Worm (Caenorhabditis elegans) whole organism, L1 larva: Measurements from ENCODE around the gene zhit-2.

Experiments used
- C34B4.2 ChIP-seq: sonication (generic microtip); optimal IDR thresholded peaks from 2 replicates; lab custom pipeline; 2017; ENCODE audit warnings: mild to moderate bottlenecking, missing genetic modification characterization, missing compliant biosample characterization
- F16B12.6 ChIP-seq: fragments of 150-350 bp; optimal IDR thresholded peaks from 2 replicates; lab custom pipeline; 2014; ENCODE audit warnings: missing biosample characterization, missing genetic modification characterization
- ama-1 ChIP-seq: fragments of 150-350 bp; optimal IDR thresholded peaks from 2 replicates; lab custom pipeline; 2014
- blmp-1 ChIP-seq: fragments of 150-350 bp; optimal IDR thresholded peaks from 2 replicates; lab custom pipeline; 2014; ENCODE audit warnings: missing biosample characterization, missing genetic modification characterization
- ceh-82 ChIP-seq, 3 experiments: fragments of 150-350 bp in 1 of 3; sonication (generic microtip) in 2 of 3; optimal IDR thresholded peaks; 2 replicates each; lab custom pipeline; 2014 to 2017; ENCODE audit warnings: missing biosample characterization in 3 of 3, missing genetic modification characterization in 3 of 3
- ceh-88 ChIP-seq: fragments of 200-800 bp; sonication (Bioruptor generic); IDR thresholded peaks from 2 replicates; pipeline ENCODE4 v1.3.6; 2022; ENCODE audit warnings: missing genetic modification characterization, missing compliant biosample characterization
- dpl-1 ChIP-seq, 3 experiments: fragments of 150-350 bp in 2 of 3; sonication (generic microtip) in 1 of 3; optimal IDR thresholded peaks; 2 replicates each; lab custom pipeline; 2014 to 2017; ENCODE audit warnings: missing biosample characterization in 3 of 3, missing genetic modification characterization in 3 of 3, missing genetic modification reagents in 3 of 3
- dsc-1 ChIP-seq: sonication (generic microtip); optimal IDR thresholded peaks from 2 replicates; lab custom pipeline; 2016; ENCODE audit warnings: mild to moderate bottlenecking, missing genetic modification characterization, missing compliant biosample characterization
- efl-1 ChIP-seq, 4 experiments: fragments of 150-350 bp; optimal IDR thresholded peaks in 3 of 4; peaks in 1 of 4; 1 replicate in 1 of 4; 2 replicates in 3 of 4; lab custom pipeline; 2014; ENCODE audit warnings: missing biosample characterization in 2 of 4, missing genetic modification characterization in 2 of 4, missing genetic modification reagents in 2 of 4
- egl-13 ChIP-seq: sonication (generic microtip); optimal IDR thresholded peaks from 2 replicates; lab custom pipeline; 2016; ENCODE audit warnings: missing genotype, missing genetic modification reagents, missing genetic modification characterization, missing compliant biosample characterization
- elt-2 ChIP-seq: sonication (generic microtip); optimal IDR thresholded peaks from 2 replicates; lab custom pipeline; 2016; ENCODE audit warnings: missing genetic modification characterization, mild to moderate bottlenecking, inconsistent platforms, missing compliant biosample characterization, missing genetic modification reagents
- elt-3 ChIP-seq, 6 experiments: fragments of 150-350 bp in 1 of 6; sonication (generic microtip); optimal IDR thresholded peaks; 2 replicates each; lab custom pipeline; 2017 to 2018; ENCODE audit warnings: missing biosample characterization in 6 of 6, missing genetic modification characterization in 6 of 6, inconsistent platforms in 1 of 6
- fkh-8 ChIP-seq: sonication (generic microtip); optimal IDR thresholded peaks from 2 replicates; lab custom pipeline; 2016; ENCODE audit warnings: mild to moderate bottlenecking, missing genetic modification characterization, missing compliant biosample characterization
- fos-1 ChIP-seq: fragments of 150-350 bp; optimal IDR thresholded peaks from 2 replicates; lab custom pipeline; 2014; ENCODE audit warnings: missing biosample characterization, missing genetic modification characterization
- grh-1 ChIP-seq: fragments of 200-800 bp; sonication (Bioruptor generic); IDR thresholded peaks from 2 replicates; pipeline ENCODE4 v1.3.6; 2022; ENCODE audit warnings: missing genetic modification reagents, missing genetic modification characterization, missing compliant biosample characterization
- jun-1 ChIP-seq: fragments of 150-350 bp; optimal IDR thresholded peaks from 2 replicates; lab custom pipeline; 2014; ENCODE audit warnings: missing biosample characterization, missing genetic modification reagents, missing genetic modification characterization
- lin-13 ChIP-seq: fragments of 150-350 bp; optimal IDR thresholded peaks from 2 replicates; lab custom pipeline; 2014; ENCODE audit warnings: missing biosample characterization, missing genetic modification reagents, missing genetic modification characterization
- lin-15B ChIP-seq: fragments of 150-350 bp; sonication (generic microtip); optimal IDR thresholded peaks from 3 replicates; lab custom pipeline; 2014; ENCODE audit warnings: missing biosample characterization, missing genetic modification characterization
- lin-35 ChIP-seq, 2 experiments: fragments of 150-350 bp; optimal IDR thresholded peaks; 2 replicates each; lab custom pipeline; 2014; ENCODE audit warnings: missing biosample characterization in 2 of 2, missing genetic modification characterization in 2 of 2, missing genetic modification reagents in 2 of 2
- lin-39 ChIP-seq: fragments of 150-350 bp; optimal IDR thresholded peaks from 2 replicates; lab custom pipeline; 2014; ENCODE audit warnings: missing biosample characterization, missing genetic modification reagents, missing genetic modification characterization
- lir-3 ChIP-seq: sonication (generic microtip); optimal IDR thresholded peaks from 2 replicates; lab custom pipeline; 2016; ENCODE audit warnings: mild to moderate bottlenecking, missing genetic modification characterization, moderate library complexity, missing compliant biosample characterization; ENCODE audit not compliant: poor library complexity
- lsy-2 ChIP-seq, 2 experiments: fragments of 150-350 bp; optimal IDR thresholded peaks; 2 replicates each; lab custom pipeline; 2014; ENCODE audit warnings: missing biosample characterization in 2 of 2, missing genetic modification characterization in 2 of 2
- mef-2 ChIP-seq: fragments of 150-350 bp; optimal IDR thresholded peaks from 2 replicates; lab custom pipeline; 2014; ENCODE audit warnings: missing biosample characterization, missing genetic modification characterization
- mep-1 ChIP-seq: fragments of 150-350 bp; optimal IDR thresholded peaks from 2 replicates; lab custom pipeline; 2014; ENCODE audit warnings: missing biosample characterization, missing genetic modification characterization
- nhr-12 ChIP-seq: sonication (generic microtip); optimal IDR thresholded peaks from 2 replicates; lab custom pipeline; 2017; ENCODE audit warnings: missing biosample characterization, missing genetic modification characterization
- nhr-19 ChIP-seq: fragments of 200-800 bp; sonication (Bioruptor generic); conservative IDR thresholded peaks from 2 replicates; pipeline ENCODE4 v1.3.6; 2022; ENCODE audit warnings: missing genetic modification characterization, missing compliant biosample characterization
- nhr-20 ChIP-seq: sonication (generic microtip); optimal IDR thresholded peaks from 2 replicates; lab custom pipeline; 2016; ENCODE audit warnings: mild to moderate bottlenecking, missing genetic modification characterization, missing compliant biosample characterization
- nhr-237 ChIP-seq: fragments of 150-350 bp; optimal IDR thresholded peaks from 2 replicates; lab custom pipeline; 2014; ENCODE audit warnings: missing biosample characterization, missing genetic modification characterization
- nhr-28 ChIP-seq: fragments of 150-350 bp; optimal IDR thresholded peaks from 2 replicates; lab custom pipeline; 2014; ENCODE audit warnings: missing biosample characterization, missing genetic modification characterization
- nhr-71 ChIP-seq: sonication (generic microtip); optimal IDR thresholded peaks from 2 replicates; lab custom pipeline; 2016; ENCODE audit warnings: mild to moderate bottlenecking, missing genetic modification characterization, moderate library complexity, missing compliant biosample characterization
- nhr-90 ChIP-seq: sonication (generic microtip); optimal IDR thresholded peaks from 2 replicates; lab custom pipeline; 2016; ENCODE audit warnings: mild to moderate bottlenecking, missing genetic modification characterization, missing compliant biosample characterization; ENCODE audit not compliant: poor library complexity
- pax-3 ChIP-seq: fragments of 200-800 bp; sonication (Bioruptor generic); optimal IDR thresholded peaks from 2 replicates; lab custom pipeline; 2018; ENCODE audit warnings: mild to moderate bottlenecking, missing genetic modification characterization, moderate library complexity, missing compliant biosample characterization
- skn-1 ChIP-seq: fragments of 150-350 bp; optimal IDR thresholded peaks from 2 replicates; lab custom pipeline; 2014; ENCODE audit warnings: missing biosample characterization, missing genetic modification characterization
- sox-4 ChIP-seq: sonication (generic microtip); optimal IDR thresholded peaks from 2 replicates; lab custom pipeline; 2016; ENCODE audit warnings: missing genetic modification characterization, missing compliant biosample characterization
- unc-130 ChIP-seq: fragments of 150-350 bp; optimal IDR thresholded peaks from 2 replicates; lab custom pipeline; 2017; ENCODE audit warnings: missing biosample characterization, missing genetic modification characterization, inconsistent platforms
- unc-30 ChIP-seq: sonication (generic microtip); optimal IDR thresholded peaks from 2 replicates; lab custom pipeline; 2017; ENCODE audit warnings: missing biosample characterization, missing genetic modification characterization
- unc-98 ChIP-seq: fragments of 200-800 bp; sonication (Bioruptor generic); IDR thresholded peaks from 2 replicates; pipeline ENCODE4 v1.3.6; 2022; ENCODE audit warnings: missing genetic modification characterization, missing compliant biosample characterization
- zag-1 ChIP-seq: fragments of 150-350 bp; optimal IDR thresholded peaks from 2 replicates; lab custom pipeline; 2014; ENCODE audit warnings: missing biosample characterization, missing genetic modification characterization
- zip-4 ChIP-seq: fragments of 200-800 bp; sonication (Bioruptor generic); optimal IDR thresholded peaks from 2 replicates; lab custom pipeline; 2018; ENCODE audit warnings: mild to moderate bottlenecking, missing genetic modification characterization, moderate library complexity, missing compliant biosample characterization
- ztf-4 ChIP-seq: fragments of 150-350 bp; optimal IDR thresholded peaks from 2 replicates; lab custom pipeline; 2014; ENCODE audit warnings: missing biosample characterization, missing genetic modification characterization

zhit-2 gene

ce11 chrIII:4204072-4204471, 40.1 kb downstream of the zhit-2 start, which contains the start of the genes pelo-1 and R74.7 (continued):
- TF ChIP-seq nhr-90 (tag; lab: Kevin White, UChicago) (no peak), ceh-88 (no peak), dpl-1 (GFP tag; optimal IDR thresholded peaks at IDR 0.05; lab: Kevin White, UChicago) (peak in 1 of 3 experiments; percentile 29), fkh-8 (peak; percentile 36), pax-3 (tag; lab: Kevin White, UChicago) (no peak), skn-1 (peak; percentile 79), F16B12.6 (tag; lab: Kevin White, UChicago) (no peak), zag-1 (tag; lab: Kevin White, UChicago) (no peak), C34B4.2 (tag; lab: Kevin White, UChicago) (no peak), nhr-71 (tag; lab: Kevin White, UChicago) (peak; percentile 41), unc-130 (tag; lab: Kevin White, UChicago) (no peak), nhr-12 (no peak), ama-1 (no peak), sox-4 (tag; lab: Kevin White, UChicago) (no peak), mep-1 (tag; lab: Kevin White, UChicago) (peak; percentile 36), lir-3 (tag; lab: Kevin White, UChicago) (no peak), lin-35 (GFP tag; optimal IDR thresholded peaks at IDR 0.05; lab: Kevin White, UChicago) (peak in 1 of 2 experiments; percentile 47), ztf-4 (tag; lab: Kevin White, UChicago) (no peak), nhr-28 (tag; lab: Kevin White, UChicago) (no peak), dsc-1 (no peak), blmp-1 (tag; lab: Kevin White, UChicago) (peak; percentile 29), lin-15B (peak; percentile 21), lsy-2 (tag; optimal IDR thresholded peaks at IDR 0.05; lab: Kevin White, UChicago) (peak in 1 of 2 experiments; percentile 66), unc-98 (GFP tag; lab: Robert Waterston, UW) (no peak), mef-2 (tag; lab: Kevin White, UChicago) (no peak), nhr-237 (tag; lab: Kevin White, UChicago) (no peak), egl-13 (tag; lab: Kevin White, UChicago) (no peak), lin-13 (no peak), nhr-20 (tag; lab: Kevin White, UChicago) (peak; percentile 1), zip-4 (GFP tag; lab: Kevin White, UChicago) (peak; percentile 82), lin-39 (tag; lab: Kevin White, UChicago) (peak; percentile 8)

ce11 chrIII:4196988-4197384, 47.2 kb downstream of the zhit-2 start, which contains the start of gene asd-1:
asd-1 (plus strand) TSS chrIII:4197285.
- no peak for TF ChIP-seq jun-1 (tag; lab: Kevin White, UChicago)
- no peak for TF ChIP-seq pax-3 (tag; lab: Kevin White, UChicago)
- TF ChIP-seq nhr-19 (GFP tag; lab: Robert Waterston, UW), result no peak
- TF ChIP-seq elt-3 (tag; optimal IDR thresholded peaks at IDR 0.05; lab: Kevin White, UChicago), result no peak
- TF ChIP-seq dpl-1 (GFP tag; optimal IDR thresholded peaks at IDR 0.05; lab: Kevin White, UChicago), result no peak
- TF ChIP-seq ceh-82 (tag; optimal IDR thresholded peaks at IDR 0.05; lab: Kevin White, UChicago), result no peak
- no peak for TF ChIP-seq skn-1
- TF ChIP-seq fos-1 (tag; lab: Kevin White, UChicago), result no peak
- no peak for TF ChIP-seq efl-1 (optimal IDR thresholded peaks at IDR 0.05; lab: Kevin White, UChicago)
- TF ChIP-seq efl-1 (GFP tag; optimal IDR thresholded peaks at IDR 0.05 in 1 of 2; lab: Kevin White, UChicago), result no peak
- no peak for TF ChIP-seq mef-2 (tag; lab: Kevin White, UChicago)
- no peak for TF ChIP-seq grh-1
- TF ChIP-seq dsc-1, result no peak
- TF ChIP-seq unc-30 (tag; lab: Kevin White, UChicago), result no peak
- TF ChIP-seq elt-2 (tag; lab: Kevin White, UChicago), result no peak
- TF ChIP-seq, all 84 proteins: peak for 0
